Fruit fly (Drosophila melanogaster): Measurements from ENCODE around the gene Dd.

Dd gene

DNA sequence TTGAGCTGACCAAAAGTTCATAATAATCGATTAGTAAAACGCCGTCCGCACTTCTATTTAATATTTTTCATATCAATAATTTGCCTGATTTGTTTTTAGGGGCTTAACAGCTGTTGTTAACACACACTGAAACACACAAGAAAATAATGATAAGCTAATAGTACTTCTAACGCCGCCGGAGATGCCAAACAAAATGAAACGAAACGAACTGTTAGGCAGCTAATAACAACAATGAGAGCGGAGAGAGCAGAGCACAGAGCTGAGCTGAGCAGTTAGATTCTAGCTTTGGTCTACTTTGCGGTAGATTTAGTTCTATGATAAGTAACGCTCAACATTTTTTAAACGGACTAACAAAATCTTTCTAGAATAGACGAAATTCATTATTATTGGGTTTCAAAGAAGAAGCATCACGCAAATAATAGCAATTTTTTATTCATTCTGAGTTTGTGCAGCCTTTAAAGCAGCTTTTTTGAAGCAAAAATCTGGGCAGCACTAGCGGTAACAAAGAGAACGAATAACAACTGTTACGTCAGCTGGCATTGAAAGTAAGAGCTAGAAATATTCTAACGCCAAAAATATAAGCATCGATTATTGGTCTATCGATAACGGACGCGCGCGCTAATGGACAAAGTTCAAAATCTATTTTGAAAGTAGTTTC is 17.2 kb downstream of the Dd start, which contains the start of gene Abca3 (continued):
- no peak for TF ChIP-seq CG18011 (GFP tag; optimal IDR thresholded peaks at IDR 0.05)
- 0 out of 4 replicates have a peak, but pooled peaks have one; percentile 22 for TF ChIP-seq Dll (GFP tag; IDR thresholded peaks at IDR 0.05; ENCODE audit: partially characterized antibody)
- no peak for TF ChIP-seq Nf-YA (GFP tag; IDR thresholded peaks at IDR 0.05)
- TF ChIP-seq CG8924 (tag; optimal IDR thresholded peaks at IDR 0.05): peak; percentile 68

DNA sequence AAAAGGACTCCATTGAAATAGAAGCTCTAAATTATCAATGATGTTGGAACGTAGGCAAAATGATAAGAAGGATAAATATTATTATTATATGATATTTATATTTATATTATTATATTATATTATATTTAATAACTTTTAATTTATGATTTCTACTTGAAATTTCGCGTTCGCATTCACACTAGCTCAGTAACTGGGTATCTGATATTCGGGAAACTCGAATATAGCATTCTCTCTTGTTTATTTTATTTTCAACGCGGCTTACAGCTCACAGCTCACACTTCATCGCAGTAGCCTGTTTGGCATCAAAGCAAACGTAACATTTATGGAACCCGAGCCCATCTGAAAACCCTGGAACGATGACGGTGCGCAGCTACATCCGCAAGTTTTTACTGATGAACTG is 38.8 kb downstream of the Dd start, which contains the start of gene CG1494:
Gene CG1494, plus strand, starts transcription at position 301 of the 400 bp plus-strand sequence.
- TF ChIP-seq D19B (GFP tag; optimal IDR thresholded peaks at IDR 0.05) (no peak), Usf (GFP tag; optimal IDR thresholded peaks at IDR 0.05) (no peak), schlank (tag; optimal IDR thresholded peaks at IDR 0.05) (no peak), CG17912 (GFP tag; optimal IDR thresholded peaks at IDR 0.05) (no peak), hkb (optimal IDR thresholded peaks at IDR 0.05) (no peak), hkb (GFP tag; IDR thresholded peaks at IDR 0.05) (no peak), sisA (GFP tag; IDR thresholded peaks at IDR 0.05) (no peak), CG7928 (GFP tag; optimal IDR thresholded peaks at IDR 0.05) (no peak), Kr (GFP tag; optimal IDR thresholded peaks at IDR 0.05) (no peak), amos (GFP tag; IDR thresholded peaks at IDR 0.05; ENCODE audit: partially characterized antibody) (no peak), Fer1 (GFP tag; optimal IDR thresholded peaks at IDR 0.05) (no peak), lola (GFP tag; optimal IDR thresholded peaks at IDR 0.05) (no peak), cg (GFP tag; optimal IDR thresholded peaks at IDR 0.05) (no peak), pho (GFP tag; optimal IDR thresholded peaks at IDR 0.05) (no peak)

DNA sequence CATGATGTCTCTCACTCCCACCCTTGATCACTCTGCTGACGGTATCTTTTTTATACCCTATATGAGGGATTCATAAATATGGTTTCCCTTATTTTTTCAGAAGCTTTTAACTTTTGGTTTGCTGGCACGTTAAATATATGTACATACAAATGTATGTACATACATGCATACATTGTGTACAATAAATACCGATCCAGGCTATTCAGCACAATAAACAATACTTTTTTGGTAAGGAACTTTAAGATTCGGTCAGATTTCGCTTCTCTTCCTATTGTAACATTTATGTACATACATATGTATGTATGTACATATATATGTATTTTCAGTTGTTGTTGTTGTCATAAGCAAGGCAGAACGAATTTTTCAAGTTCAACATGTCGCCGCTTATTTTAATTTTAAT is 41.8 kb downstream of the Dd start:
- TF ChIP-seq D19A (tag; optimal IDR thresholded peaks at IDR 0.05): peak; percentile 89
- no peak for TF ChIP-seq CG11085 (GFP tag; IDR thresholded peaks at IDR 0.05)
- TF ChIP-seq ssp (GFP tag; IDR thresholded peaks at IDR 0.05): no peak
- peak; percentile 29; the same call in 1 of the 2 replicates for TF ChIP-seq H2.0 (GFP tag; IDR thresholded peaks at IDR 0.05)
- no peak for TF ChIP-seq CG8388 (GFP tag; optimal IDR thresholded peaks at IDR 0.05)
- no peak for TF ChIP-seq slp2 (GFP tag; optimal IDR thresholded peaks at IDR 0.05)
- TF ChIP-seq row (GFP tag; IDR thresholded peaks at IDR 0.05): peak; percentile 44; the same call in 2 of the 3 replicates
- no peak for TF ChIP-seq HLH3B (GFP tag; IDR thresholded peaks at IDR 0.05)
- TF ChIP-seq gsb (GFP tag; IDR thresholded peaks at IDR 0.05): peak; percentile 34; the same call in 1 of the 2 replicates
- no peak for TF ChIP-seq Spps (tag; optimal IDR thresholded peaks at IDR 0.05)
- TF ChIP-seq CG7963 (GFP tag; IDR thresholded peaks at IDR 0.05; ENCODE audit: partially characterized antibody): no peak
- no peak for TF ChIP-seq stc (GFP tag; IDR thresholded peaks at IDR 0.05)
- TF ChIP-seq pita (GFP tag; optimal IDR thresholded peaks at IDR 0.05): no peak
- TF ChIP-seq pan (optimal IDR thresholded peaks at IDR 0.05): no peak
- no peak for TF ChIP-seq pan (GFP tag; optimal IDR thresholded peaks at IDR 0.05 in 1 of 2, IDR thresholded peaks at IDR 0.05 in 1 of 2)
- no peak for TF ChIP-seq CG10209 (GFP tag; optimal IDR thresholded peaks at IDR 0.05)
- TF ChIP-seq CG13287 (GFP tag; IDR thresholded peaks at IDR 0.05; ENCODE audit: partially characterized antibody): no peak
- TF ChIP-seq Ada2b (GFP tag; IDR thresholded peaks at IDR 0.05): 0 out of 2 replicates have a peak, but pooled peaks have one; percentile 27
- peak; percentile 6 for TF ChIP-seq maf-S (GFP tag; optimal IDR thresholded peaks at IDR 0.05)
- TF ChIP-seq CoRest (tag; optimal IDR thresholded peaks at IDR 0.05): no peak
- TF ChIP-seq klu (GFP tag; IDR thresholded peaks at IDR 0.05): no peak
- TF ChIP-seq NC2β (GFP tag; optimal IDR thresholded peaks at IDR 0.05): no peak
- no peak for TF ChIP-seq B-H1 (GFP tag; IDR thresholded peaks at IDR 0.05)
- TF ChIP-seq CG7271 (tag; optimal IDR thresholded peaks at IDR 0.05): no peak
- TF ChIP-seq dysf (GFP tag; IDR thresholded peaks at IDR 0.05): peak; percentile 37; the same call in 2 of the 3 replicates
- TF ChIP-seq sens (GFP tag): peak; percentile 61
- no peak for TF ChIP-seq CG9876 (GFP tag; optimal IDR thresholded peaks at IDR 0.05)
- no peak for TF ChIP-seq tup (GFP tag; optimal IDR thresholded peaks at IDR 0.05)
- TF ChIP-seq Hr78 (GFP tag; optimal IDR thresholded peaks at IDR 0.05): no peak
- TF ChIP-seq vnd (GFP tag; IDR thresholded peaks at IDR 0.05; ENCODE audit: partially characterized antibody): no peak

Data from whole organism, embryonic.